Fruit fly (Drosophila melanogaster) Kc167 (cell line): Measurements from ENCODE around the gene CG18641.

Source experiments
- Myc ChIP-seq: fragments of >200 bp; optimal IDR thresholded peaks from 2 replicates; lab custom pipeline; 2017; ENCODE audit warnings: missing external identifiers
- Sin3A ChIP-seq: fragments of >200 bp; optimal IDR thresholded peaks from 2 replicates; lab custom pipeline; 2018; ENCODE audit warnings: missing external identifiers
- insv ChIP-seq: fragments of >200 bp; optimal IDR thresholded peaks from 3 replicates; lab custom pipeline; 2018; ENCODE audit warnings: missing external identifiers
- psq ChIP-seq: fragments of >200 bp; optimal IDR thresholded peaks from 2 replicates; lab custom pipeline; 2017; ENCODE audit warnings: missing external identifiers
- ttk ChIP-seq: sonication (Bioruptor generic); optimal IDR thresholded peaks from 2 replicates; lab custom pipeline; 2017; ENCODE audit warnings: missing external identifiers

DNA sequence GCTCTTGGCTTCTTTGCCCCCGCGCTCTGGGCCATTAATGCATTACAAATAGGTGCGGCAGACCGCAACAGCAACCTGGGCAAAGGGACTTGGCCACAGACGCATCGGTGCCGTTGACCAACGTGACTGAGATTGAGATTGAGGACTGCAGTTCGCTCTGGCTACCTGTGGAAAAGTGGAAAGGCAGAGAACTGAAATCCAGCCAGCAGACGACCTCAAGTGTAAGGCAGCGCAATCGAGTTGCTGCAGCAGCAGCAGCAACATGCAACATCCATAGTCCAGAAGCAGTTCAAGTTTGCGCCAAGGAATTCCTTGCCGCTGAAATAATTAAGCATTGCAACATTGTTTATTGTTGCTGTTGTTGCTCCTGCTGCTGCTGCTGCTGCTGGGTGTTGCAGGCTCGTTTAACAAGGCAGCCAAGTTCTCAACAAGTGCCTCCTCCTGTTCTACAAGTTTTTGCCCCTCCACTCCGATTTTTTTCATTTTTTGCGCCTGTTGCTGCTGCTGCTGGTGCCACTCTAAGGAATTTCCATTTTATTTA lies 10.6 kb upstream of the CG18641 start:
- TF ChIP-seq Myc (lab: Kevin White, UChicago) (no peak), Sin3A (no peak), insv (lab: Kevin White, UChicago) (no peak), ttk (lab: Kevin White, UChicago) (no peak), psq (lab: Kevin White, UChicago) (no peak)
